Fruit fly (Drosophila melanogaster) whole organism, embryonic: ENCODE data around the gene CG10195.
A peak's percentile ranks its signal among the peaks of the same experiment; 100 is the strongest.

Source experiments
- CG2875 ChIP-seq: fragments of 200-800 bp; sonication (Bioruptor generic); optimal IDR thresholded peaks from 2 replicates; lab custom pipeline; 2017; ENCODE audit warnings: missing biosample characterization, mild to moderate bottlenecking, missing genetic modification characterization, missing genetic modification reagents
- CG6254 ChIP-seq: fragments of 200-800 bp; sonication (Bioruptor generic); optimal IDR thresholded peaks from 3 replicates; lab custom pipeline; 2017; ENCODE audit warnings: mild to moderate bottlenecking, missing biosample characterization, missing genetic modification reagents, missing genetic modification characterization
- Trl ChIP-seq, 3 experiments: fragments of >200 bp in 2 of 3; fragments of 200-800 bp in 1 of 3; sonication (Bioruptor generic) in 1 of 3; optimal IDR thresholded peaks; 2 replicates in 1 of 3; 3 replicates in 2 of 3; lab custom pipeline; 2016 to 2017; ENCODE audit warnings: missing biosample characterization in 1 of 3, missing genetic modification characterization in 1 of 3
- dan ChIP-seq: fragments of 200-800 bp; sonication (Bioruptor generic); IDR thresholded peaks from 2 replicates; pipeline ENCODE4 v1.3.6; 2022; ENCODE audit warnings: missing biosample characterization, missing genetic modification characterization

dm6 chr2L:19438685-19439597 is 45.6 kb downstream of the CG10195 start:
- no peak for TF ChIP-seq CG6254
- TF ChIP-seq Trl (optimal IDR thresholded peaks at IDR 0.05; lab: Kevin White, UChicago), result peak in 1 of 2 experiments; percentile 46
- no peak for TF ChIP-seq Trl (GFP tag; optimal IDR thresholded peaks at IDR 0.05; lab: Kevin White, UChicago)
- no peak for TF ChIP-seq CG2875
- no peak for TF ChIP-seq dan (GFP tag; lab: Robert Waterston, UW)
